Worm (Caenorhabditis elegans) whole organism, L3 larva: ENCODE measurements around the gene hsp-75.

ENCODE experiments used
- ama-1 ChIP-seq: fragments of 150-350 bp; optimal IDR thresholded peaks from 2 replicates; lab custom pipeline; 2018
- egl-5 ChIP-seq: fragments of 150-350 bp; optimal IDR thresholded peaks from 2 replicates; lab custom pipeline; 2017; ENCODE audit warnings: missing biosample characterization, missing genetic modification reagents, missing genetic modification characterization, inconsistent platforms
- elt-1 ChIP-seq: fragments of 150-350 bp; optimal IDR thresholded peaks from 2 replicates; lab custom pipeline; 2014; ENCODE audit warnings: missing biosample characterization, missing genetic modification characterization
- elt-2 ChIP-seq: sonication (generic microtip); optimal IDR thresholded peaks from 2 replicates; lab custom pipeline; 2016; ENCODE audit warnings: missing genetic modification reagents, mild to moderate bottlenecking, missing genetic modification characterization, missing compliant biosample characterization
- eor-1 ChIP-seq, 2 experiments: fragments of 150-350 bp; optimal IDR thresholded peaks; 2 replicates each; lab custom pipeline; 2014 to 2018; ENCODE audit warnings: missing biosample characterization in 2 of 2, missing genetic modification characterization in 2 of 2
- jun-1 ChIP-seq: fragments of 150-350 bp; optimal IDR thresholded peaks from 2 replicates; lab custom pipeline; 2014; ENCODE audit warnings: missing biosample characterization, missing genetic modification reagents, missing genetic modification characterization
- nhr-237 ChIP-seq: fragments of 150-350 bp; optimal IDR thresholded peaks from 2 replicates; lab custom pipeline; 2014; ENCODE audit warnings: missing biosample characterization, missing genetic modification characterization
- nhr-76 ChIP-seq: fragments of 150-350 bp; sonication (generic microtip); optimal IDR thresholded peaks from 5 replicates; lab custom pipeline; 2014; ENCODE audit warnings: missing biosample characterization, missing genetic modification characterization
- unc-39 ChIP-seq: sonication (generic microtip); optimal IDR thresholded peaks from 4 replicates; lab custom pipeline; 2017; ENCODE audit warnings: missing biosample characterization, missing genetic modification characterization

ce11 chrIII:7242988-7243387, 16.5 kb upstream of the hsp-75 start, which contains the start of gene osm-10:
- no peak for TF ChIP-seq nhr-237 (tag; lab: Kevin White, UChicago)
- TF ChIP-seq eor-1 (tag; optimal IDR thresholded peaks at IDR 0.05; lab: Kevin White, UChicago) = no peak
- no peak for TF ChIP-seq elt-2 (tag; lab: Kevin White, UChicago)
- TF ChIP-seq ama-1 = no peak
- TF ChIP-seq egl-5 (tag; lab: Kevin White, UChicago) = no peak
- no peak for TF ChIP-seq jun-1 (tag; lab: Kevin White, UChicago)
- TF ChIP-seq unc-39 (tag; lab: Kevin White, UChicago) = no peak
- TF ChIP-seq nhr-76 (tag; lab: Kevin White, UChicago) = no peak
- no peak for TF ChIP-seq elt-1 (tag; lab: Kevin White, UChicago)
